Fruit fly (Drosophila melanogaster) whole organism, embryonic: Measurements from ENCODE around the gene CG31268.

Source experiments
- Antp ChIP-seq: fragments of 200-800 bp; sonication (Bioruptor generic); optimal IDR thresholded peaks from 3 replicates; lab custom pipeline; 2016; ENCODE audit warnings: missing biosample characterization, missing genetic modification characterization
- BEAF-32 ChIP-seq: fragments of 200-800 bp; sonication (Bioruptor generic); optimal IDR thresholded peaks from 3 replicates; lab custom pipeline; 2017; ENCODE audit warnings: missing biosample characterization, missing genetic modification characterization, mild to moderate bottlenecking, moderate library complexity, missing genetic modification reagents
- CG10274 ChIP-seq: fragments of 200-800 bp; sonication (Bioruptor generic); optimal IDR thresholded peaks from 3 replicates; lab custom pipeline; 2017; ENCODE audit warnings: missing biosample characterization, mild to moderate bottlenecking, missing genetic modification characterization
- CG10543 ChIP-seq: fragments of 200-800 bp; sonication (Bioruptor generic); optimal IDR thresholded peaks from 3 replicates; lab custom pipeline; 2017; ENCODE audit warnings: missing biosample characterization, mild to moderate bottlenecking, missing genetic modification characterization, moderate library complexity
- CG12299 ChIP-seq: fragments of 200-800 bp; sonication (Bioruptor generic); optimal IDR thresholded peaks from 2 replicates; lab custom pipeline; 2018; ENCODE audit warnings: missing biosample characterization, mild to moderate bottlenecking, missing genetic modification characterization
- CG13287 ChIP-seq: fragments of 200-800 bp; sonication (Bioruptor generic); IDR thresholded peaks from 2 replicates; pipeline ENCODE4 v1.3.6; 2022; ENCODE audit warnings: missing biosample characterization, missing genetic modification characterization; ENCODE audit not compliant: partially characterized antibody
- CG14965 ChIP-seq: fragments of 200-800 bp; sonication (Bioruptor generic); optimal IDR thresholded peaks from 2 replicates; lab custom pipeline; 2016; ENCODE audit warnings: missing biosample characterization, missing genetic modification characterization, borderline replicate concordance
- CG15514 ChIP-seq: fragments of 200-800 bp; sonication (Bioruptor generic); optimal IDR thresholded peaks from 3 replicates; lab custom pipeline; 2017; ENCODE audit warnings: missing biosample characterization, missing genetic modification characterization, mild to moderate bottlenecking, moderate library complexity, missing genetic modification reagents
- CG17328 ChIP-seq: fragments of 200-800 bp; sonication (Bioruptor generic); IDR thresholded peaks from 2 replicates; pipeline ENCODE4 v1.3.6; 2022; ENCODE audit warnings: missing biosample characterization, missing genetic modification characterization
- CG1832 ChIP-seq: fragments of 200-800 bp; sonication (Bioruptor generic); optimal IDR thresholded peaks from 2 replicates; lab custom pipeline; 2017; ENCODE audit warnings: missing biosample characterization, mild to moderate bottlenecking, missing genetic modification characterization, inconsistent platforms
- CG2678 ChIP-seq: fragments of 200-800 bp; sonication (Bioruptor generic); optimal IDR thresholded peaks from 3 replicates; lab custom pipeline; 2019; ENCODE audit warnings: missing biosample characterization, mild to moderate bottlenecking, missing genetic modification characterization, moderate library complexity
- CG31365 ChIP-seq: fragments of 200-800 bp; sonication (Bioruptor generic); optimal IDR thresholded peaks from 2 replicates; lab custom pipeline; 2018; ENCODE audit warnings: missing biosample characterization, mild to moderate bottlenecking, missing genetic modification characterization
- CG3281 ChIP-seq: fragments of 200-800 bp; sonication (Bioruptor generic); optimal IDR thresholded peaks from 3 replicates; lab custom pipeline; 2017; ENCODE audit warnings: missing biosample characterization, mild to moderate bottlenecking, missing genetic modification characterization
- CG4360 ChIP-seq: fragments of 200-800 bp; sonication (Bioruptor generic); IDR thresholded peaks from 2 replicates; pipeline ENCODE4 v1.3.6; 2022; ENCODE audit warnings: missing biosample characterization, missing genetic modification characterization
- CG5180 ChIP-seq: fragments of 200-800 bp; sonication (Bioruptor generic); optimal IDR thresholded peaks from 3 replicates; lab custom pipeline; 2017; ENCODE audit warnings: missing biosample characterization, missing genetic modification characterization, mild to moderate bottlenecking, moderate library complexity, missing genetic modification reagents
- CG6813 ChIP-seq: fragments of 200-800 bp; sonication (Bioruptor generic); optimal IDR thresholded peaks from 2 replicates; lab custom pipeline; 2017; ENCODE audit warnings: missing biosample characterization, missing genetic modification characterization, mild to moderate bottlenecking, moderate library complexity, missing genetic modification reagents
- CG8089 ChIP-seq: fragments of 200-800 bp; sonication (Bioruptor generic); optimal IDR thresholded peaks from 3 replicates; lab custom pipeline; 2016; ENCODE audit warnings: missing biosample characterization, missing genetic modification characterization
- CG8359 ChIP-seq: fragments of 200-800 bp; sonication (Bioruptor generic); optimal IDR thresholded peaks from 2 replicates; lab custom pipeline; 2017; ENCODE audit warnings: missing biosample characterization, mild to moderate bottlenecking, missing genetic modification characterization, borderline replicate concordance
- CG8924 ChIP-seq: fragments of 200-800 bp; optimal IDR thresholded peaks from 3 replicates; lab custom pipeline; 2019; ENCODE audit warnings: missing biosample characterization, mild to moderate bottlenecking, missing genetic modification characterization, moderate library complexity
- CG9437 ChIP-seq: fragments of 200-800 bp; sonication (Bioruptor generic); optimal IDR thresholded peaks from 2 replicates; lab custom pipeline; 2018; ENCODE audit warnings: missing biosample characterization, mild to moderate bottlenecking, missing genetic modification characterization
- CrebB ChIP-seq: fragments of 200-800 bp; sonication (Bioruptor generic); optimal IDR thresholded peaks from 3 replicates; lab custom pipeline; 2018; ENCODE audit warnings: missing biosample characterization, mild to moderate bottlenecking, missing genetic modification characterization
- D ChIP-seq, 2 experiments: fragments of 200-800 bp in 1 of 2; fragments of >200 bp in 1 of 2; sonication (Bioruptor generic) in 1 of 2; optimal IDR thresholded peaks; 2 replicates in 1 of 2; 3 replicates in 1 of 2; lab custom pipeline; 2017; ENCODE audit warnings: mild to moderate bottlenecking in 1 of 2, missing biosample characterization in 1 of 2, missing genetic modification characterization in 1 of 2, missing genetic modification reagents in 1 of 2
- Dek ChIP-seq: fragments of 200-800 bp; sonication (Bioruptor generic); optimal IDR thresholded peaks from 3 replicates; lab custom pipeline; 2019; ENCODE audit warnings: missing biosample characterization, mild to moderate bottlenecking, missing genetic modification characterization, moderate library complexity
- Doc2 ChIP-seq: fragments of 200-800 bp; sonication (Bioruptor generic); IDR thresholded peaks from 2 replicates; pipeline ENCODE4 v1.3.6; 2022; ENCODE audit warnings: missing biosample characterization, missing genetic modification characterization
- E2f2 ChIP-seq: fragments of 200-800 bp; sonication (Bioruptor generic); IDR thresholded peaks from 2 replicates; pipeline ENCODE4 v1.3.6; 2022; ENCODE audit warnings: missing biosample characterization, missing genetic modification characterization
- GATAe ChIP-seq: fragments of 200-800 bp; sonication (Bioruptor generic); conservative IDR thresholded peaks from 2 replicates; pipeline ENCODE4 v1.3.6; 2022; ENCODE audit warnings: missing biosample characterization, missing genetic modification characterization
- HLH54F ChIP-seq: fragments of 200-800 bp; sonication (Bioruptor generic); optimal IDR thresholded peaks from 3 replicates; lab custom pipeline; 2016; ENCODE audit warnings: missing biosample characterization, missing genetic modification characterization
- Hand ChIP-seq: fragments of 200-800 bp; sonication (Bioruptor generic); optimal IDR thresholded peaks from 2 replicates; lab custom pipeline; 2017; ENCODE audit warnings: mild to moderate bottlenecking, missing biosample characterization, missing genetic modification reagents, missing genetic modification characterization
- Hmr ChIP-seq: fragments of 200-800 bp; sonication (Bioruptor generic); optimal IDR thresholded peaks from 3 replicates; lab custom pipeline; 2017; ENCODE audit warnings: mild to moderate bottlenecking, missing biosample characterization, missing genetic modification reagents, missing genetic modification characterization
- Jarid2 ChIP-seq: fragments of 200-800 bp; sonication (Bioruptor generic); optimal IDR thresholded peaks from 3 replicates; lab custom pipeline; 2017; ENCODE audit warnings: mild to moderate bottlenecking, missing biosample characterization, missing genetic modification reagents, missing genetic modification characterization
- Mad ChIP-seq: fragments of 200-800 bp; sonication (Bioruptor generic); optimal IDR thresholded peaks from 2 replicates; lab custom pipeline; 2016; ENCODE audit warnings: missing biosample characterization, missing genetic modification characterization
- Nf-YB ChIP-seq: fragments of 200-800 bp; sonication (Bioruptor generic); optimal IDR thresholded peaks from 3 replicates; lab custom pipeline; 2019; ENCODE audit warnings: missing biosample characterization, mild to moderate bottlenecking, missing genetic modification characterization, moderate library complexity
- Sry-β ChIP-seq: fragments of 200-800 bp; sonication (Bioruptor generic); optimal IDR thresholded peaks from 2 replicates; lab custom pipeline; 2018; ENCODE audit warnings: missing biosample characterization, mild to moderate bottlenecking, missing genetic modification characterization, moderate library complexity
- Sry-δ ChIP-seq: fragments of 200-800 bp; sonication (Bioruptor generic); optimal IDR thresholded peaks from 2 replicates; lab custom pipeline; 2016; ENCODE audit warnings: missing biosample characterization, missing genetic modification characterization
- Xrp1 ChIP-seq: fragments of 200-800 bp; sonication (Bioruptor generic); IDR thresholded peaks from 2 replicates; pipeline ENCODE4 v1.3.6; 2022; ENCODE audit warnings: missing biosample characterization, missing genetic modification characterization
- da ChIP-seq: fragments of 200-800 bp; sonication (Bioruptor generic); optimal IDR thresholded peaks from 2 replicates; lab custom pipeline; 2016; ENCODE audit warnings: missing biosample characterization, missing genetic modification characterization
- disco-r ChIP-seq: fragments of 200-800 bp; sonication (Bioruptor generic); optimal IDR thresholded peaks from 2 replicates; lab custom pipeline; 2016; ENCODE audit warnings: missing biosample characterization, missing genetic modification characterization
- esg ChIP-seq: fragments of 200-800 bp; sonication (Bioruptor generic); conservative IDR thresholded peaks from 2 replicates; pipeline ENCODE4 v1.3.6; 2022; ENCODE audit warnings: missing biosample characterization, missing genetic modification characterization
- fru ChIP-seq: fragments of >200 bp; optimal IDR thresholded peaks from 2 replicates; lab custom pipeline; 2017
- gcm2 ChIP-seq: fragments of 200-800 bp; sonication (Bioruptor generic); optimal IDR thresholded peaks from 2 replicates; lab custom pipeline; 2016; ENCODE audit warnings: missing biosample characterization, missing genetic modification characterization
- gt ChIP-seq: fragments of 200-800 bp; sonication (Bioruptor generic); IDR thresholded peaks from 2 replicates; pipeline ENCODE4 v1.3.6; 2022; ENCODE audit warnings: missing biosample characterization, missing genetic modification characterization
- nom ChIP-seq: fragments of 200-800 bp; sonication (Bioruptor generic); optimal IDR thresholded peaks from 2 replicates; lab custom pipeline; 2017; ENCODE audit warnings: missing biosample characterization, missing genetic modification characterization, mild to moderate bottlenecking, moderate library complexity, missing genetic modification reagents
- pita ChIP-seq: fragments of 200-800 bp; sonication (Bioruptor generic); optimal IDR thresholded peaks from 2 replicates; lab custom pipeline; 2017; ENCODE audit warnings: missing biosample characterization, mild to moderate bottlenecking, missing genetic modification characterization
- pum ChIP-seq: fragments of 200-800 bp; sonication (Bioruptor generic); optimal IDR thresholded peaks from 2 replicates; lab custom pipeline; 2016; ENCODE audit warnings: missing biosample characterization, missing genetic modification characterization
- schlank ChIP-seq: fragments of 200-800 bp; sonication (Bioruptor generic); optimal IDR thresholded peaks from 2 replicates; lab custom pipeline; 2018; ENCODE audit warnings: missing biosample characterization, mild to moderate bottlenecking, missing genetic modification characterization
- sens-2 ChIP-seq: fragments of 200-800 bp; sonication (Bioruptor generic); IDR thresholded peaks from 2 replicates; pipeline ENCODE4 v1.3.6; 2022; ENCODE audit warnings: missing biosample characterization, missing genetic modification characterization
- slou ChIP-seq: fragments of 200-800 bp; sonication (Bioruptor generic); optimal IDR thresholded peaks from 3 replicates; lab custom pipeline; 2016; ENCODE audit warnings: missing biosample characterization, missing genetic modification characterization
- zf30C ChIP-seq: fragments of 200-800 bp; sonication (Bioruptor generic); optimal IDR thresholded peaks from 3 replicates; lab custom pipeline; 2018; ENCODE audit warnings: missing biosample characterization, mild to moderate bottlenecking, missing genetic modification characterization

The CG31268 gene

DNA sequence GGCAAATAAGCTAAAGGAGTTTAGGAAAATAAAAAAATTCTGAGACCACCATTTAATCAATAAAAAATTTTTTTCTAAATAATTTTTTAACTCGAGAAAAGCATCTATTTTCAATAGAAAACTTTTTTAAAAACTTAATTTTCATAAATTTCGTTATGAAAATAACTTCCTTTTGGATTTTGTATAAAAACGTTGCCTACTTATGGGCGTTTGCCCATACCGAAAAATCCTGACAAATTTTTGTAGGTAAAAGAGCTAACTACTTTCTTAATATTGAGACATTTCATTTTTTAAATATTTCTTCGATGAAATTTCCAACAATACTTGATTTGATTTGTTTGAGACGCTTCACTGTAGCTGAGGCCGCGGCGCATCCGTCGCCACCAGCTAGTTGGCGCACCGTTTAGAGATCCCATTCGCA lies 28.7 kb downstream of the CG31268 start (continued):
- no peak for TF ChIP-seq CG8089 (GFP tag; lab: Kevin White, UChicago)
- TF ChIP-seq CG2678, result peak; percentile 72
- no peak for TF ChIP-seq CG6813 (GFP tag; lab: Kevin White, UChicago)
- TF ChIP-seq Hmr (GFP tag; lab: Kevin White, UChicago), result peak; percentile 51
- TF ChIP-seq CG10543 (GFP tag; lab: Kevin White, UChicago), result no peak
- TF ChIP-seq CG31365 (tag; lab: Kevin White, UChicago), result no peak
- TF ChIP-seq Jarid2 (GFP tag; lab: Kevin White, UChicago), result peak; percentile 16
- peak; percentile 66; the same call in 1 of the 2 replicates for TF ChIP-seq Xrp1 (GFP tag; lab: Robert Waterston, UW)
- peak; percentile 30 for TF ChIP-seq Nf-YB (GFP tag; lab: Kevin White, UChicago)
- no peak for TF ChIP-seq CrebB
- TF ChIP-seq esg (GFP tag; lab: Robert Waterston, UW), result 0 out of 2 replicates have a peak, but pooled peaks have one; percentile 23
- no peak for TF ChIP-seq slou (GFP tag; lab: Kevin White, UChicago)
- no peak for TF ChIP-seq CG15514 (GFP tag; lab: Kevin White, UChicago)
- no peak for TF ChIP-seq CG12299
- peak; percentile 48 for TF ChIP-seq gcm2 (GFP tag; lab: Kevin White, UChicago)
- TF ChIP-seq pum (GFP tag; lab: Kevin White, UChicago), result peak; percentile 33
- TF ChIP-seq Sry-δ (GFP tag; lab: Kevin White, UChicago), result no peak
- TF ChIP-seq da, result no peak
- TF ChIP-seq GATAe (GFP tag; lab: Robert Waterston, UW), result no peak
- no peak for TF ChIP-seq CG8359 (GFP tag; lab: Kevin White, UChicago)
- TF ChIP-seq E2f2 (GFP tag; lab: Robert Waterston, UW), result no peak
- no peak for TF ChIP-seq Sry-β (GFP tag; lab: Kevin White, UChicago)
- no peak for TF ChIP-seq D (optimal IDR thresholded peaks at IDR 0.05; lab: Kevin White, UChicago)
- TF ChIP-seq D (GFP tag; optimal IDR thresholded peaks at IDR 0.05; lab: Kevin White, UChicago), result peak; percentile 44
- TF ChIP-seq Hand (GFP tag; lab: Kevin White, UChicago), result no peak
- no peak for TF ChIP-seq Doc2 (GFP tag; lab: Robert Waterston, UW)
- TF ChIP-seq CG5180 (GFP tag; lab: Kevin White, UChicago), result peak; percentile 15
- TF ChIP-seq CG10274 (GFP tag; lab: Kevin White, UChicago), result peak; percentile 22
- TF ChIP-seq gt (GFP tag; lab: Robert Waterston, UW), result no peak
- TF ChIP-seq Mad, result no peak
- TF ChIP-seq zf30C (GFP tag; lab: Kevin White, UChicago), result no peak
- peak; percentile 44 for TF ChIP-seq CG8924 (tag; lab: Kevin White, UChicago)
- TF ChIP-seq CG17328, result peak; percentile 21; the same call in 1 of the 2 replicates
- no peak for TF ChIP-seq fru
- peak; percentile 26 for TF ChIP-seq Antp (GFP tag; lab: Kevin White, UChicago)
- TF ChIP-seq CG4360 (GFP tag; lab: Robert Waterston, UW), result no peak
- peak; percentile 19 for TF ChIP-seq Dek
- no peak for TF ChIP-seq BEAF-32 (GFP tag; lab: Kevin White, UChicago)
- TF ChIP-seq disco-r (GFP tag; lab: Kevin White, UChicago), result no peak
- peak; percentile 54 for TF ChIP-seq CG9437 (GFP tag; lab: Kevin White, UChicago)
- TF ChIP-seq sens-2, result no peak
- TF ChIP-seq CG13287 (GFP tag; lab: Robert Waterston, UW), result no peak
- TF ChIP-seq CG3281 (GFP tag; lab: Kevin White, UChicago), result peak; percentile 55
- TF ChIP-seq nom (GFP tag; lab: Kevin White, UChicago), result no peak
- no peak for TF ChIP-seq CG14965 (GFP tag; lab: Kevin White, UChicago)
- TF ChIP-seq HLH54F (GFP tag; lab: Kevin White, UChicago), result peak; percentile 31
- TF ChIP-seq pita (GFP tag; lab: Kevin White, UChicago), result no peak
- TF ChIP-seq CG1832, result no peak
- TF ChIP-seq schlank (tag; lab: Kevin White, UChicago), result no peak
- TF ChIP-seq, all 482 proteins: peak for 172
